Worm (Caenorhabditis elegans) whole organism, L4 larva: Measurements from ENCODE around the gene srbc-16.

Experiments used
- F49E8.2 ChIP-seq: sonication (generic microtip); optimal IDR thresholded peaks from 2 replicates; lab custom pipeline; 2016; ENCODE audit warnings: missing compliant biosample characterization, mild to moderate bottlenecking, missing genetic modification characterization, borderline replicate concordance
- T20F7.1 ChIP-seq: fragments of 200-800 bp; sonication (Bioruptor generic); optimal IDR thresholded peaks from 2 replicates; lab custom pipeline; 2018; ENCODE audit warnings: mild to moderate bottlenecking, missing genetic modification characterization, missing compliant biosample characterization
- Y5F2A.4 ChIP-seq: fragments of 200-800 bp; sonication (Bioruptor generic); optimal IDR thresholded peaks from 2 replicates; lab custom pipeline; 2018; ENCODE audit warnings: mild to moderate bottlenecking, missing genetic modification characterization, missing compliant biosample characterization
- Y75B8A.6 ChIP-seq: fragments of 200-800 bp; sonication (Bioruptor generic); IDR thresholded peaks from 2 replicates; pipeline ENCODE4 v1.3.6; 2022; ENCODE audit warnings: missing genetic modification reagents, missing genetic modification characterization, missing compliant biosample characterization
- ZK337.2 ChIP-seq: fragments of 200-800 bp; sonication (Bioruptor generic); IDR thresholded peaks from 2 replicates; pipeline ENCODE4 v1.3.6; 2022; ENCODE audit warnings: missing genetic modification reagents, missing genetic modification characterization, missing compliant biosample characterization
- aha-1 ChIP-seq: fragments of 150-350 bp; peaks from one replicate; lab custom pipeline; 2014; ENCODE audit warnings: missing biosample characterization, missing genetic modification characterization
- aly-2 ChIP-seq: sonication (generic microtip); optimal IDR thresholded peaks from 2 replicates; lab custom pipeline; 2018; ENCODE audit warnings: missing biosample characterization, missing genetic modification characterization
- ama-1 ChIP-seq: fragments of 150-350 bp; optimal IDR thresholded peaks from 2 replicates; lab custom pipeline; 2014; ENCODE audit warnings: inconsistent platforms, mixed read lengths
- attf-4 ChIP-seq: sonication (generic microtip); optimal IDR thresholded peaks from 3 replicates; lab custom pipeline; 2017; ENCODE audit warnings: missing biosample characterization, missing genetic modification characterization
- ceh-28 ChIP-seq: fragments of 150-350 bp; optimal IDR thresholded peaks from 2 replicates; lab custom pipeline; 2014; ENCODE audit warnings: missing biosample characterization, missing genetic modification reagents, missing genetic modification characterization
- ceh-32 ChIP-seq: sonication (generic microtip); optimal IDR thresholded peaks from 2 replicates; lab custom pipeline; 2016; ENCODE audit warnings: mild to moderate bottlenecking, missing genetic modification characterization, missing compliant biosample characterization; ENCODE audit not compliant: poor library complexity
- ceh-62 ChIP-seq: sonication (generic microtip); optimal IDR thresholded peaks from 2 replicates; lab custom pipeline; 2017; ENCODE audit warnings: missing biosample characterization, missing genetic modification characterization
- daf-16 ChIP-seq, 3 experiments: sonication (generic microtip); optimal IDR thresholded peaks; 2 replicates each; lab custom pipeline; 2016 to 2017; ENCODE audit warnings: missing genetic modification characterization in 3 of 3, missing genetic modification reagents in 3 of 3, mild to moderate bottlenecking in 2 of 3, missing compliant biosample characterization in 2 of 3, missing biosample characterization in 1 of 3, moderate library complexity in 1 of 3
- daf-8 ChIP-seq: fragments of 200-800 bp; sonication (Bioruptor generic); IDR thresholded peaks from 2 replicates; pipeline ENCODE4 v1.3.6; 2022; ENCODE audit warnings: missing genetic modification characterization, missing compliant biosample characterization
- dmd-8 ChIP-seq: fragments of 200-800 bp; sonication (Bioruptor generic); IDR thresholded peaks from 2 replicates; pipeline ENCODE4 v1.3.6; 2022; ENCODE audit warnings: missing genetic modification characterization, missing compliant biosample characterization
- dmd-9 ChIP-seq: fragments of 200-800 bp; sonication (Bioruptor generic); IDR thresholded peaks from 2 replicates; pipeline ENCODE4 v1.3.6; 2022; ENCODE audit warnings: missing genetic modification reagents, missing genetic modification characterization, missing compliant biosample characterization
- duxl-1 ChIP-seq: sonication (generic microtip); optimal IDR thresholded peaks from 2 replicates; lab custom pipeline; 2016; ENCODE audit warnings: mild to moderate bottlenecking, missing genetic modification characterization, moderate library complexity, missing compliant biosample characterization; ENCODE audit not compliant: poor library complexity
- egl-27 ChIP-seq: sonication (generic microtip); optimal IDR thresholded peaks from 3 replicates; lab custom pipeline; 2017; ENCODE audit warnings: missing biosample characterization, missing genetic modification reagents, missing genetic modification characterization
- egl-43 ChIP-seq: fragments of 200-800 bp; sonication (Bioruptor generic); IDR thresholded peaks from 2 replicates; pipeline ENCODE4 v1.3.6; 2022; ENCODE audit warnings: missing genetic modification reagents, missing genetic modification characterization, missing compliant biosample characterization
- fos-1 ChIP-seq: fragments of 150-350 bp; optimal IDR thresholded peaks from 2 replicates; lab custom pipeline; 2014; ENCODE audit warnings: missing biosample characterization, missing genetic modification characterization
- lin-1 ChIP-seq: fragments of 200-800 bp; sonication (Bioruptor generic); IDR thresholded peaks from 2 replicates; pipeline ENCODE4 v1.3.6; 2022; ENCODE audit warnings: missing genetic modification reagents, missing genetic modification characterization, missing compliant biosample characterization
- lin-13 ChIP-seq: fragments of 150-350 bp; optimal IDR thresholded peaks from 2 replicates; lab custom pipeline; 2014; ENCODE audit warnings: missing biosample characterization, missing genetic modification reagents, missing genetic modification characterization
- lin-15B ChIP-seq: fragments of 150-350 bp; sonication (generic microtip); optimal IDR thresholded peaks from 3 replicates; lab custom pipeline; 2014; ENCODE audit warnings: missing biosample characterization, missing genetic modification characterization
- lin-29 ChIP-seq: fragments of 200-800 bp; sonication (Bioruptor generic); IDR thresholded peaks from 2 replicates; pipeline ENCODE4 v1.3.6; 2022; ENCODE audit warnings: missing genetic modification reagents, missing genetic modification characterization, missing compliant biosample characterization
- lsy-2 ChIP-seq, 2 experiments: fragments of 150-350 bp in 1 of 2; sonication (generic microtip) in 1 of 2; optimal IDR thresholded peaks; 2 replicates each; lab custom pipeline; 2014 to 2017; ENCODE audit warnings: missing biosample characterization in 2 of 2, missing genetic modification characterization in 2 of 2
- mdl-1 ChIP-seq, 2 experiments: fragments of 150-350 bp in 1 of 2; sonication (generic microtip) in 1 of 2; optimal IDR thresholded peaks; 2 replicates each; lab custom pipeline; 2014 to 2017; ENCODE audit warnings: missing biosample characterization in 2 of 2, missing genetic modification characterization in 2 of 2
- mdt-29 ChIP-seq: fragments of 200-800 bp; sonication (Bioruptor generic); IDR thresholded peaks from 2 replicates; pipeline ENCODE4 v1.3.6; 2022; ENCODE audit warnings: missing genetic modification reagents, missing genetic modification characterization, missing compliant biosample characterization
- mep-1 ChIP-seq: fragments of 150-350 bp; sonication (generic microtip); optimal IDR thresholded peaks from 3 replicates; lab custom pipeline; 2014; ENCODE audit warnings: missing biosample characterization, missing genetic modification characterization
- mes-2 ChIP-seq: sonication (generic microtip); optimal IDR thresholded peaks from 2 replicates; lab custom pipeline; 2016; ENCODE audit warnings: missing genotype, mild to moderate bottlenecking, missing genetic modification characterization, missing compliant biosample characterization; ENCODE audit not compliant: poor library complexity, severe bottlenecking
- nhr-10 ChIP-seq: fragments of 150-350 bp; optimal IDR thresholded peaks from 2 replicates; lab custom pipeline; 2014; ENCODE audit warnings: missing biosample characterization, missing genetic modification characterization
- nhr-102 ChIP-seq: sonication (generic microtip); optimal IDR thresholded peaks from 2 replicates; lab custom pipeline; 2016; ENCODE audit warnings: mild to moderate bottlenecking, missing genetic modification characterization, moderate library complexity, missing compliant biosample characterization
- nhr-11 ChIP-seq: fragments of 150-350 bp; optimal IDR thresholded peaks from 2 replicates; lab custom pipeline; 2014; ENCODE audit warnings: missing biosample characterization, missing genetic modification characterization
- nhr-25 ChIP-seq: sonication (generic microtip); optimal IDR thresholded peaks from 2 replicates; lab custom pipeline; 2017; ENCODE audit warnings: missing genetic modification characterization, mild to moderate bottlenecking, missing compliant biosample characterization, antibody characterized with exemption, moderate library complexity, borderline replicate concordance; ENCODE audit not compliant: insufficient read depth
- nhr-41 ChIP-seq: fragments of 200-800 bp; sonication (Bioruptor generic); IDR thresholded peaks from 2 replicates; pipeline ENCODE4 v1.3.6; 2022; ENCODE audit warnings: missing genetic modification reagents, missing genetic modification characterization, missing compliant biosample characterization
- nhr-42 ChIP-seq: fragments of 200-800 bp; sonication (Bioruptor generic); IDR thresholded peaks from 2 replicates; pipeline ENCODE4 v1.3.6; 2022; ENCODE audit warnings: missing genetic modification characterization, missing compliant biosample characterization
- nhr-6 ChIP-seq: fragments of 150-350 bp; optimal IDR thresholded peaks from 2 replicates; lab custom pipeline; 2014; ENCODE audit warnings: missing biosample characterization, missing genetic modification characterization
- nhr-76 ChIP-seq: fragments of 150-350 bp; optimal IDR thresholded peaks from 2 replicates; lab custom pipeline; 2014; ENCODE audit warnings: missing biosample characterization, missing genetic modification characterization
- rbr-2 ChIP-seq: sonication (generic microtip); optimal IDR thresholded peaks from 2 replicates; lab custom pipeline; 2016; ENCODE audit warnings: missing genotype, missing genetic modification characterization, missing compliant biosample characterization
- sdz-12 ChIP-seq: fragments of 200-800 bp; sonication (Bioruptor generic); optimal IDR thresholded peaks from 2 replicates; lab custom pipeline; 2018; ENCODE audit warnings: mild to moderate bottlenecking, missing genetic modification characterization, missing compliant biosample characterization
- set-16 ChIP-seq: fragments of 200-800 bp; sonication (Bioruptor generic); IDR thresholded peaks from 2 replicates; pipeline ENCODE4 v1.3.6; 2022; ENCODE audit warnings: missing genetic modification reagents, missing genetic modification characterization, missing compliant biosample characterization
- snpc-4 ChIP-seq: fragments of 150-350 bp; optimal IDR thresholded peaks from 2 replicates; lab custom pipeline; 2014; ENCODE audit warnings: missing biosample characterization, missing genetic modification characterization
- tag-97 ChIP-seq: fragments of 200-800 bp; sonication (Bioruptor generic); IDR thresholded peaks from 2 replicates; pipeline ENCODE4 v1.3.6; 2022; ENCODE audit warnings: missing genetic modification characterization, missing compliant biosample characterization
- tra-1 ChIP-seq: fragments of 200-800 bp; sonication (Bioruptor generic); IDR thresholded peaks from 2 replicates; pipeline ENCODE4 v1.3.6; 2022; ENCODE audit warnings: missing genetic modification reagents, missing genetic modification characterization, missing compliant biosample characterization
- vab-7 ChIP-seq: fragments of 200-800 bp; sonication (Bioruptor generic); IDR thresholded peaks from 2 replicates; pipeline ENCODE4 v1.3.6; 2022; ENCODE audit warnings: missing genetic modification reagents, missing genetic modification characterization, missing compliant biosample characterization
- zag-1 ChIP-seq: fragments of 150-350 bp; optimal IDR thresholded peaks from 2 replicates; lab custom pipeline; 2014; ENCODE audit warnings: missing biosample characterization, missing genetic modification characterization
- zfp-2 ChIP-seq: sonication (generic microtip); optimal IDR thresholded peaks from 2 replicates; lab custom pipeline; 2016; ENCODE audit warnings: mild to moderate bottlenecking, missing genetic modification characterization, missing compliant biosample characterization
- zip-11 ChIP-seq: fragments of 200-800 bp; sonication (Bioruptor generic); IDR thresholded peaks from 2 replicates; pipeline ENCODE4 v1.3.6; 2022; ENCODE audit warnings: missing genetic modification characterization, missing compliant biosample characterization
- zip-2 ChIP-seq: fragments of 150-350 bp; optimal IDR thresholded peaks from 2 replicates; lab custom pipeline; 2014; ENCODE audit warnings: missing biosample characterization, missing genetic modification characterization

Gene srbc-16

ce11 chrV:2181738-2182137 is at the start of gene srbc-16:
TSS of gene srbc-16 (plus strand) at chrV:2182038.
- TF ChIP-seq fos-1 (no peak), ama-1 (lab: Kevin White, UChicago) (no peak), lin-13 (no peak), tag-97 (GFP tag; lab: Robert Waterston, UW) (no peak), rbr-2 (tag; lab: Kevin White, UChicago) (no peak), set-16 (GFP tag; lab: Robert Waterston, UW) (no peak), duxl-1 (no peak), egl-27 (tag; lab: Kevin White, UChicago) (no peak), dmd-9 (GFP tag; lab: Robert Waterston, UW) (no peak), dmd-8 (GFP tag; lab: Robert Waterston, UW) (no peak), Y75B8A.6 (GFP tag; lab: Robert Waterston, UW) (no peak), tra-1 (GFP tag; lab: Robert Waterston, UW) (no peak), sdz-12 (GFP tag; lab: Kevin White, UChicago) (no peak), zip-11 (no peak), vab-7 (GFP tag; lab: Robert Waterston, UW) (no peak), nhr-41 (GFP tag; lab: Robert Waterston, UW) (no peak), F49E8.2 (no peak), ceh-32 (tag; lab: Kevin White, UChicago) (no peak)

DNA sequence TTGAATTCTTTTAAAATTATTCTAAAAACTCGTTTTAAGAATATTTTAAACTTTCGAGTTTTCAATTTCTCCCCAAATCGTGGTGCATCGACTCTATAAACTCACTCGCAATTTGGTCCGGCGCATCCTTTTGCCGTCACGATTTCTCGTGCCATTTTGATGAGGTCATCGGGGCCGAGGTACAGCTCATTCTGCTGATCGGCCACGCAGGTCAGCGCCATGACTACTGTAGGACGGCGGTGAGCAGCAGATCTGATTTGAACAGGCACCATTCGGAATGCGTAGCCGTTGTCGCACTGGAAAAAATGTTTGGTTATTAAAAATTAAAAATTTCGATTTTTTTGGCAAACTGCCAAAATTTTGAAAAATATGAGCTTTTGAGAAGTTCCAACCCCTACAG is 49.2 kb upstream of the srbc-16 start:
- no peak for TF ChIP-seq nhr-76 (tag; lab: Kevin White, UChicago)
- TF ChIP-seq egl-43: peak; percentile 65; the same call in 1 of the 2 replicates
- TF ChIP-seq ceh-62 (tag; lab: Kevin White, UChicago): no peak
- peak; percentile 31; the same call in 1 of the 2 replicates for TF ChIP-seq set-16 (GFP tag; lab: Robert Waterston, UW)
- TF ChIP-seq aly-2 (tag; lab: Kevin White, UChicago): no peak
- no peak for TF ChIP-seq lin-1
- TF ChIP-seq nhr-25 (tag; lab: Kevin White, UChicago): no peak

ce11 chrV:2133512-2133911 is 48.3 kb upstream of the srbc-16 start:
- no peak for TF ChIP-seq zip-2 (tag; lab: Kevin White, UChicago)
- peak; percentile 52 for TF ChIP-seq mes-2 (tag; lab: Kevin White, UChicago)
- no peak for TF ChIP-seq ceh-28 (tag; lab: Kevin White, UChicago)
- TF ChIP-seq mep-1: peak; percentile 74
- no peak for TF ChIP-seq zfp-2 (tag; lab: Kevin White, UChicago)
- TF ChIP-seq mdl-1 (tag; optimal IDR thresholded peaks at IDR 0.05; lab: Kevin White, UChicago): peak; percentile 71 to 93
- TF ChIP-seq lin-13: no peak
- no peak for TF ChIP-seq nhr-25 (tag; lab: Kevin White, UChicago)
- no peak for TF ChIP-seq nhr-42 (GFP tag; lab: Robert Waterston, UW)
- TF ChIP-seq nhr-6: no peak
- no peak for TF ChIP-seq lin-29
- TF ChIP-seq zag-1 (tag; lab: Kevin White, UChicago): no peak
- no peak for TF ChIP-seq snpc-4
- TF ChIP-seq T20F7.1: no peak
- TF ChIP-seq lin-1: no peak
- TF ChIP-seq attf-4 (tag; lab: Kevin White, UChicago): no peak
- peak; percentile 95 for TF ChIP-seq aha-1 (tag; lab: Kevin White, UChicago)
- TF ChIP-seq rbr-2 (tag; lab: Kevin White, UChicago): peak; percentile 81
- TF ChIP-seq nhr-10 (tag; lab: Kevin White, UChicago): no peak
- TF ChIP-seq daf-16 (GFP tag; optimal IDR thresholded peaks at IDR 0.05; lab: Kevin White, UChicago): peak in 1 of 2 experiments; percentile 6
- TF ChIP-seq daf-16 (tag; optimal IDR thresholded peaks at IDR 0.05; lab: Kevin White, UChicago): peak; percentile 24
- 0 out of 2 replicates have a peak, but pooled peaks have one; percentile 49 for TF ChIP-seq egl-43
- TF ChIP-seq nhr-11 (tag; lab: Kevin White, UChicago): peak; percentile 49
- TF ChIP-seq Y5F2A.4: no peak
- peak in 1 of 2 experiments; percentile 74 for TF ChIP-seq lsy-2 (tag; optimal IDR thresholded peaks at IDR 0.05; lab: Kevin White, UChicago)
- TF ChIP-seq daf-8 (GFP tag; lab: Robert Waterston, UW): no peak
- TF ChIP-seq ZK337.2: no peak
- no peak for TF ChIP-seq lin-15B (tag; lab: Kevin White, UChicago)
- TF ChIP-seq zip-11: no peak
- TF ChIP-seq aly-2 (tag; lab: Kevin White, UChicago): no peak
- no peak for TF ChIP-seq nhr-102 (tag; lab: Kevin White, UChicago)
- peak; percentile 64 for TF ChIP-seq set-16 (GFP tag; lab: Robert Waterston, UW)
- no peak for TF ChIP-seq mdt-29 (GFP tag; lab: Robert Waterston, UW)
